Worm (Caenorhabditis elegans): ENCODE data around the gene C25A8.5.

DNA sequence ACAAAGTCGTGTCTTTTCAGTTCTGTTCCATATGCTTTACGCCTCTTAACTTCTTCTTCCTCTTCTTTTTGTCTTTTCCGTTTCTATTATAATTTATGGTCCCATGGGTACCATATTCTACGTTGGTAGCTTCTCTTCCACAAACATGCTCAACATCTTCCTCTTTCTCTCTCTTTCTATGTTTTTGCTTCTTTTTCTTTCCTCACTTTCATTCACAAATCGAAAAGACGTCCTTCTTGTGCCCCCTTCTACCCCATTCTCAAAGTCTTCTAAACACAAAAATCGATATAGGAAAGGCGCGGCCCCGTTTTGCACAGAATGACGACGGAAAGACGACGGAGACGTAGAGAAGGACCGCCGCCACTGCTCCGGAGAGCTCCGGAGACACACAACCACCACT is 40.6 kb upstream of the C25A8.5 start:
- TF ChIP-seq unc-62 (GFP tag; optimal IDR thresholded peaks at IDR 0.05) (no peak), nhr-77 (tag; optimal IDR thresholded peaks at IDR 0.05) (no peak), lin-11 (tag; optimal IDR thresholded peaks at IDR 0.05) (no peak), alr-1 (tag; optimal IDR thresholded peaks at IDR 0.05) (no peak), ceh-82 (tag; optimal IDR thresholded peaks at IDR 0.05) (no peak), skn-1 (tag; optimal IDR thresholded peaks at IDR 0.05) (no peak), mdl-1 (tag; optimal IDR thresholded peaks at IDR 0.05) (no peak)

Measured in whole organism, L2 larva.